Fruit fly (Drosophila melanogaster): ENCODE measurements around the gene PK2-R2.

The PK2-R2 gene

DNA sequence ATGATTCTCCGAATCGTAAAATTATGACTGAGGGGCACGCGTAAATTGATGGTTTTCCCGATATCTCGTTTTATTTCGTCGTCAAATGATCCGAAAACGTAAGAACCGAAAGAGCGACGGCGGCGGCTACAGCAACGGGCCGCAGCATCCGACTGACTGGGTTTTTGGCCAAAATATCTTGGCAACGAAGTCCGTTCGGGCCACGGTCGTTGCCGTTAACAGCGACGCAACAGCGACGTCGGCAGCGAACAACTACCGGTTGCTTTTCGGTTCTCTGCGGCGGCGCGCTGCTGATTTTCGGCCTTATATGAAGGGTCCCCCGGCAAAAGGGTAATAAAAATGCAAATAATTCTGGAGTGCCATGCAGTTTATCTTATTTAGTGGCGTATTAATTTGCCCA lies at the start of gene PK2-R2:
Gene PK2-R2 (minus strand): TSS at position 160 of the 400 bp plus-strand sequence.
- TF ChIP-seq CG8478 (optimal IDR thresholded peaks at IDR 0.05) (no peak), CTCF (optimal IDR thresholded peaks at IDR 0.05) (no peak)

DNA sequence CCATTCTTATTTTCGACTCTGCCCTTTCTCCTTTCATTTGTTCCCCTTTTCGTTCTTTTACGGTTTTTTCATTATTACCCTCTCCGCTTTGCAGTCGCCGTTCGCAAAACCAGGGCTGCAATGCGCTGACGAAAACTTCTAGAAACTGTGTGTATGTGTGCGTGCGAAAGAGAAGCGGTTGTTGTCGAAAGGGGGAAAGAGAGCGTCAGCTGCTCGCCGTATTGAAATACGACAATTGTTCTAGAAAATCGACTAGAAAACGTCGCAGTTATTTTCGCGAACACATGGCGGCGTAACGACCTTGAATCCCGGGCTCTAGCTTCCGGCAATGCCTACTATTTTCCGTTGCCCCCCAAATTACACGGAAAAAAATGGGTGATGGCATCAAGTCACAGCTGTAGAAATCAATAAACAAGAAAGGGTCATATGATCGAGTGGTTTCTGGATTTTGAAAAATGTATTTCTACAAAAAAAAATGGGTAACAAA lies 48.7 kb upstream of the PK2-R2 start:
- TF ChIP-seq CTCF (optimal IDR thresholded peaks at IDR 0.05) (no peak), CG8478 (optimal IDR thresholded peaks at IDR 0.05) (no peak)

DNA sequence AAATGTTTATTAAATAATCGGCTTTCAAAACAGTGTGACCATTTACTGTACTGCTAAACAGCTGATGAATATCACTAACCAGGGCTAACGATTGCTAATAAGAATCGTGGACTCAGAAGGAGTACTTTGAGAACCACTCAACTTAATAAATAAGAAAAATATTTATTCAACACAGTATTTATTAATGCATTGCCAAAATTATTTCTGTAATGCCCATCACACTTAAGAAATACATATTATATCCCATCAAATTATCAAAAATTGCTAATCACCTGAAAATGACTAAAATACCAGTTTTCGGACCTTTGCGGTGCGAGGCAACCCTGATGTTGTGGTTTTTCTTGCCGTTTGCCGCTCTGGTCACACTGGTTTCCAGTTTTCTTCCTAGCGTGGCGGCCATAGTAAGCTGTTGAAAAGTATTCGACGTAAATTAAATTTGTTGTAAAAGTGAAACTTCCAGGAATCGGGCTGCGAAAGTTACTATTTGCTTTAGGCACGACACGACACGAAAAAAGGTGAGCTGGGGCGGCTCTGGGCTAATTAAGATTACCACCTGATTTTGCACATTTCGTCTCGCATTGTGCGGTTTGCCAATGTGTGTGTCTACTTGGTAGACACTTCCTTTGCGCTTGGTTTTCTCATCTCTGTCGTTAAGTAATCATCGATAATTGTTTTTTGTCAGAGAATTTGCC lies 47.9 kb upstream of the PK2-R2 start, which contains the start of the genes mRpS21 and Droj2:
Gene mRpS21 (minus strand): TSS at position 66 of the 692 bp plus-strand sequence.
Gene Droj2 (plus strand): TSS at position 363 of the 692 bp plus-strand sequence.
- TF ChIP-seq CTCF (optimal IDR thresholded peaks at IDR 0.05), result no peak
- TF ChIP-seq CG8478 (optimal IDR thresholded peaks at IDR 0.05), result no peak

DNA sequence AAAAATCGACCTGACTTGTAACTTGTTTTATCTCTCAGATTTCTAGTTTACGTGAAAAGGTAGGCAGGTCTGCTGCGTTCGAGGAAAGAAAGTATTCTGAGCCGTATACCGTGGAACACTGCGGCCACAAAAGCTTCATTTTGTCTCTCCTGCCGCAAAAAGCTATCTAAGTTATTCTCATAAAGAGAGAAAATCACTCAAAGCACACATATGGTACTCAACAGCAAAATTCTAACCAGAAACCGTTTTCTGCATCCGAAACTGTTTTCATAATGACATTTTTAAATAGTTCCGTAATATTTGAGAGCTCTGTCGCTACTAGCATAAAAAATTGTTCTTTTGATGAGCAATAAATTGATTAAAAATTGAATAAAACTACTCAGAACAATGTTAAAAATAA lies 45.7 kb upstream of the PK2-R2 start, which contains the start of the genes CG9813 and CG8870:
Gene CG9813 (minus strand): TSS at position 101 of the 400 bp plus-strand sequence.
Gene CG8870 (plus strand): TSS at position 168 of the 400 bp plus-strand sequence.
- no peak for TF ChIP-seq CG8478 (optimal IDR thresholded peaks at IDR 0.05)
- no peak for TF ChIP-seq CTCF (optimal IDR thresholded peaks at IDR 0.05)

DNA sequence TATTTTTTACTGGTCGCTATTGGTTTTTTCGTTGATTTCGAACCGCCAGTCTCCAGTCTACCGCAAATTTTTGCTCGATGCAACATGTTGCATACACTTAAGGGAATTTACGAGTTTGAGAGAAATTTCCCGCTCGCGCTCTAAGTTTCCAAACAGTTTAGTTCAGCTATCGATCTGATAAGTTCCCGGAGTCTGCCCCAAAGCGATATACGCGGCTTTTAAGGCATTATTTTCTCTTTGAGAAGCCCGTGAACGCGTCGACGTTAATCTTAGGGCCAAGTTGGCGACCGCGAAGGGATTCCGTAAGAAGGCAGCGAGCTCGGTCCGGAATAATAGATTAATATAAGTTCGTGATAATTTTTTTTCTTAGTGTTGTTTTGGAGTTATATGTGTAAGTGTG lies 40.9 kb upstream of the PK2-R2 start:
- no peak for TF ChIP-seq CTCF (optimal IDR thresholded peaks at IDR 0.05)
- TF ChIP-seq CG8478 (optimal IDR thresholded peaks at IDR 0.05), result no peak

DNA sequence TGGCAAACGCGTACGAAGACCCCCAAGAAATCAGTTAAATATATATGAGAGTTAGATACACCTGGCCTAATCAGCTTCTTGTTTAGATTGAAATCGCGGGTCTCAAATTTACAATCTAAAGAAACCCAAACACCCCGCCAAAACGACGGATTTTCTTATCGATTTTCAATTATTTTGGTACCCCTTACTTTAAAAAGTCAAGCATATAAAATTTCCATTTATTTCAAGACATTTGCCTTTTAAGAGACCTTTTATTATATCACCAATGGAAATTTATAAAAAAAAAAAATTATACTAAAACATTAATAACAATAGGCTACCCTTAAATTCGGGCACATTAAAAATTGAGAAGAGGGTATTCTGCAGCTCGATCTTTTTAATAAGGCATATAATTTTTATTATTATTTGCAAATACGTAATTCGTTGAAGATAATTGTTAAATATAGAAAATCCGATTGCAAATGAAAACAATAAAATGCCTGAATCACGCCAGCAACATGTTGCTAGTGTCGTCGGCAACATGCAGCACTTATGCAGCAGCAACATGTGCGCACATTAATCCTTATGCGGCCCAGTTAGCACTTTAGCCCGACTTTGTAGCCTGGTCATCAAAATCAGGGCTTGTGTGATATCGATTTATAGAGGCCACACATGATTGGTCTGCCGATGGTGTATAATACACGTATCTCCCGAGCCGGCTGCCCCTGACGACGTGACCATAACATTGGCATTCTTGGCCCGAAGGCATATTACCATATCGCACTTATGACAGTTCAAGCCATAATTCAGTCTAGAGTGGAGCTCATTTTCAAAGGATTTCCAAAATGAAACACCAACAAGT lies 38.1 kb upstream of the PK2-R2 start, which contains the start of the genes Lip3 and CG34309:
Gene Lip3 (minus strand): TSS at position 65 of the 841 bp plus-strand sequence.
Gene CG34309 (plus strand): TSS at position 791 of the 841 bp plus-strand sequence.
- TF ChIP-seq CG8478 (optimal IDR thresholded peaks at IDR 0.05) (no peak), CTCF (optimal IDR thresholded peaks at IDR 0.05) (no peak)

DNA sequence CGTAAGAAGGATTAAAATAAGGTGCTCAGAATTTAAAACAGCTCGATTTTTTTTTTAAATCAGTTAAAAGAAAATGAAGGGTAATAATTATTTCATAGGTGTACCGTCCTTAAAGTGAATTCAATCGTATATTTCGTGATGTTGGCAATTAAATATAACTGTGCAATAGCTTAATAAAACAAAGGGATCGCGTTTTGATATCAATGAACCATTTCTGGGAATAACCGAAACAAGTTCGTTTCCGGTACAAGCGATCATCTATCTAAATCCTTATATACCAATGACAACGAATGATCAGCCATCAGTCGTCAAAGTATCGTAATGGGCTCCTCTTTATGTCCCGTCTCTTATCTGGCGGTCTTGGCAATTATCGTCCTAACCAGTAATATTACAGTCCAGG lies 35.4 kb upstream of the PK2-R2 start, which contains the start of gene CheA87a:
Gene CheA87a (plus strand): TSS at position 301 of the 400 bp plus-strand sequence.
- no peak for TF ChIP-seq CTCF (optimal IDR thresholded peaks at IDR 0.05)
- TF ChIP-seq CG8478 (optimal IDR thresholded peaks at IDR 0.05), result no peak

DNA sequence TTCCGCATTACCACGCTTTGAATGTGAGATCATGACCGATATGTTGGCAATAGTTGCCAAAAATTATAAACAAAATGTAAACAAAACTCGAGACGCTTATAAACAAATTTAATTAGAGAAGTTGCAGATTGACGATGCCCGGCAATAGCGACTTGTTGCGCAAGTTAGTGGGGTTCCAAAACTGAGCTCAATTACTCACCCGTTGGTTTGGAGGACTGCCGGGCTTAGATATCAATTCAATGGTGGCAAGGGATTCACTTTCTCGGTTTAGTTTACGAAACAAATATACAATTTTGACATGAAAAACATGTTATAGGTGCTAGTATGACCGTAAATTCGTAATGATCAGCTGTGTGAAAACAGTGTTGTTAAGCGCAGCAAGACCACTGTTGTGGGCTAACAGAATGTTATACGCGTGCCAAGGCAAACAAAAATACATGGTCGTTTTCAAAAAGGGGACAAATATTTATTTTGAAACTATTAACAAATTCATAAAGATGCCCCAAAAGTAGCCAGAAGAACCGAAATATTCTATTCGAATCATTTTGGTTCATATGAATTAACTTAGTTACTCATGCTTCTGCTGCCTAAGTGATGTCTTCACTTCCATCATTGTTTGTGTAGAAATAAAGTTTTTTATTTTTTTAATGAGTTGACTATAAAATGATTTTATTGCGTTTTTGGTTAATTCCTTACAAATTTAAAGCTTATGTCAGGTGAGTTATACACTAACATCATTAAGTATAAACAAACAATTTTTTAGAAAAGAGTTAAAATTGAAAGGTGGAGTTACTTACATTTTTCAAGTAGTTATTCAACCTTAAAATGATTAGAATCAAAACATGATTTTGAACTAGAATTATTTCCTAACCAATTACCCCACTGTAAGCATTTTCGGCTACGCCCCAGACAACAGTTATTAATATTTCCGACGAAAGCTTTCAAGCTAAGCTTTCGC lies 32.9 kb upstream of the PK2-R2 start, which contains the start of gene Elp6:
Gene Elp6 (minus strand): TSS at position 350 of the 958 bp plus-strand sequence.
- no peak for TF ChIP-seq CTCF (optimal IDR thresholded peaks at IDR 0.05)
- TF ChIP-seq CG8478 (optimal IDR thresholded peaks at IDR 0.05), result no peak

DNA sequence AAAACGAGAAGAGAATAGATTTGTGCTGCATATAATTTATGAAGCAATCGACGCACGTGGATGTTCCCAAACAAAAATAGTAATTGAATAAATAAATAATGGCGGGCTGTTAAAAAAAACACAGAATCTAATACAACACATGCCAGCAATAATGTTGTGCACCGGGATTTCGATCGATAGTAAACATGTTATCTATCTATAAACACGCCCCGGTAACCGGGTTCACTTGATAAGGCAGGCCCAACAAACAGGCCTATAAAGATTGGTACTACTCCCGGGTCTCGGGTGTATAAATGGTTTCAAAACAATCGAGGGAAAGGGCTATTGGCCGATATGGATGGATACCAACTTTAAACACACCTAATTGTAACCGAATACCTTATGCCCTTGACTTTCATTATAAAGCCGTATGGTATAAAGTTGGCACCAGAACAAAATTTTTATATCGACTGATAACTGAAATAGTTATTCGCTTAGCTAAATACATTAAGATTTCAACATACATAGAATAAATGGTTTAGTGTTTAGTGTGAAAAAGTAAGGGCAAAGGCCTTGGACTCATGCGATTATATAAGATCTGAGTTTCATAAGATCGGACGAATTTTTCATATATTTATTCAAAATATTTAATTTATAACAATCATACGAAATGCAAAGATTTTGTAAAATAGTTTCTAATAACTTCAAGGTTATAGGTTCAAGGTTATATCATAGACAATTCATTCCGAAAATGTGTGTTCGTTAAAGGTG lies 31.9 kb upstream of the PK2-R2 start:
- TF ChIP-seq CTCF (optimal IDR thresholded peaks at IDR 0.05) (no peak), CG8478 (optimal IDR thresholded peaks at IDR 0.05) (no peak)

DNA sequence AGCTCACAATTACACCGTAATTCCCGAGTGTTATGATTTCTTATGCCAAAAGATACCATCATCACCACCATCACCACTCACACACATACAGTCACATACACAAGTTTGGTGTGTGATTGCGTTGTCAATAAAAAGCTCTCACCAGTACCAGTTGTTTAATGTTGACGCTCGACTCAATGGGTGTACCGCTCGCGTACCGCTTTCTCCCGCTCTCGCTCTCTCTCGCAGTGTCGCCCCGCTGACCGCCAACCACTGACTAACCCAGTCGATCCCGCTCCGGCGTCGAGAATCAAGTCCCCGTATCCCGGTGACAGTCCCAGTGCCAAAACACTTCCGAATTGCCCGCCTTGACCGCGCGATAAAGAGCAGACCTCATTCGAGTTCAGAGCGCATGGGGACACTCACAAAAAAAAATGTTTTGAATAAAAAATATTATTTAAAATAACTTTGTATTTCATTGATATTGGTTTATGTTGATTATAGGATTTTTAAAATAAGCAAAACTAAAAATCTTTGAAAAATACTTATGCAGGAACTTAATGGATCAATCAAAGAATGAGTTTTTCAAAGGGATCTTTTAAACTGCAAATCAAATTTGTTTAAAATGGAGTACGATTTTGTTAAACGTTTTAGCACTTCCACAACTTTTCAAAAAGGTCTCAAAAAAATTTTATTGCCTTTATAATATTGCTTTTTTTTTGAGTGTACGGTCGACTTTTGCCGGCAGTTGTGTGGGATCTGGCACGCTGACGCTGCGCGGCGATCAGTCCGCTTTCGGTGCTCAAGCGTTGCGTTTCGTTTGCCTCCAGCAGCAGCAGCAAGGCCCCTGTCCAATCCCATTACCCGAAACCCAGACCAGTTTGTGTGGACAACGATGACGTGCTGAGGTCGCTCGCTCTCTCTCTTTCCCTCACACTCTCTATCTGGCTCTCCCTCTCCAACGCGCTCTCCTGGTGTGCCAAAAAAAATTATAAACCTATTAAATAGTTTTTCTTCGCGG lies 30.5 kb upstream of the PK2-R2 start, which contains the start of gene Dic1:
Gene Dic1 (plus strand): TSS at position 764 of the 1,000 bp plus-strand sequence.
- TF ChIP-seq CG8478 (optimal IDR thresholded peaks at IDR 0.05) (no peak), CTCF (optimal IDR thresholded peaks at IDR 0.05) (no peak)

DNA sequence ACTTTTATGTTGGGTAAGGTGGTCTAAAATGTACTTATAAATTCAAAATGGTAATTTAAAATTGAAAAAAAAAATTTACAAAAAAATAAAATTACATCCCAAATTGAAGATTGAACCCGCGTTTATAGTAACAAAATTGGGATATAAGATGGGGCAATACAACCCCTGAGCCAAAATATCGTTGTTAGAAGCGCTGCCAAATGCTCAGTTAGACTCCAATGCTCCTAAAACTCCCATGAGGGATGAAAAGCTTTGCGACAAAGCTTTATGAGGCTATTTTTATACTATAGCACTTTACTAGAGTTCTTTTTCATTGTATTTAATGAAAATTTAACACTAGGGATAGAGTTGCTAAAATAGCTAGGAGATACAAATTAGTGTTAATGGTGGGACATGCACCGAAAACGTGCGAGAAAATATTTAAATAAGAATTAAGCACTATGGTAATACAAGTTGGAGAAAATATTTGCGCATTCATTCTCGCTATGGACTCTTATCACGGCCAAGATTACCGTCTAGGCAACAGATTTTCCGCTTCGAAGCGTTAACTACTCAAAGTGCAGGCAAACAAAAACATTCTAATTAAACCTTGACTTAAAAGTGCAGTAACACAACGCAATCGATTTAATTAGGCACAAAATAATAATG lies 29.5 kb upstream of the PK2-R2 start:
- TF ChIP-seq CTCF (optimal IDR thresholded peaks at IDR 0.05) (no peak), CG8478 (optimal IDR thresholded peaks at IDR 0.05) (no peak)

DNA sequence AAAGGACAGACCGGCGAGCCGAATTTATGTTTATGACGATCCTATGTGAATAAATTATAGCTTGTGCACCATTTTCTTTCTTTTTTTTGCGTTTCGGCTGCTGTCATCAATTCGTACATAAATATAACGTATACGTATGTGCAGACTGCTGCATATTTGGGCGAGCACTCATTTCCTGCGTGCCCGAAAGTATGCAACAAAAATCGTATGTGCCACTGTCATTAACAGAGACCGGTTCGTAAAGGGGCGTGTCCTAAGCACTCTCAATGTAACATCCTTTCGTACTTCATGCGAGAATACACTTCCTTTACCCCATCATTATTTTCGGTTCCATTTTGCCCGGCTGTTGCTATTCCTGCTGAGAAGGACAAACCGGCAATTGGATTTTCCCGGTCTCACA lies 26.1 kb upstream of the PK2-R2 start:
- no peak for TF ChIP-seq CTCF (optimal IDR thresholded peaks at IDR 0.05)
- TF ChIP-seq CG8478 (optimal IDR thresholded peaks at IDR 0.05), result no peak

All from S2 (cell line).